Fruit fly (Drosophila melanogaster) whole organism, larva: ENCODE measurements around the gene Caf1-180.
A peak's percentile ranks its signal among the peaks of the same experiment; 100 is the strongest.

ENCODE experiments used
- noc ChIP-seq: fragments of 200-800 bp; sonication (Bioruptor generic); optimal IDR thresholded peaks from 3 replicates; lab custom pipeline; 2019; ENCODE audit warnings: missing biosample characterization, mild to moderate bottlenecking, missing genetic modification characterization, moderate library complexity

Gene Caf1-180

DNA sequence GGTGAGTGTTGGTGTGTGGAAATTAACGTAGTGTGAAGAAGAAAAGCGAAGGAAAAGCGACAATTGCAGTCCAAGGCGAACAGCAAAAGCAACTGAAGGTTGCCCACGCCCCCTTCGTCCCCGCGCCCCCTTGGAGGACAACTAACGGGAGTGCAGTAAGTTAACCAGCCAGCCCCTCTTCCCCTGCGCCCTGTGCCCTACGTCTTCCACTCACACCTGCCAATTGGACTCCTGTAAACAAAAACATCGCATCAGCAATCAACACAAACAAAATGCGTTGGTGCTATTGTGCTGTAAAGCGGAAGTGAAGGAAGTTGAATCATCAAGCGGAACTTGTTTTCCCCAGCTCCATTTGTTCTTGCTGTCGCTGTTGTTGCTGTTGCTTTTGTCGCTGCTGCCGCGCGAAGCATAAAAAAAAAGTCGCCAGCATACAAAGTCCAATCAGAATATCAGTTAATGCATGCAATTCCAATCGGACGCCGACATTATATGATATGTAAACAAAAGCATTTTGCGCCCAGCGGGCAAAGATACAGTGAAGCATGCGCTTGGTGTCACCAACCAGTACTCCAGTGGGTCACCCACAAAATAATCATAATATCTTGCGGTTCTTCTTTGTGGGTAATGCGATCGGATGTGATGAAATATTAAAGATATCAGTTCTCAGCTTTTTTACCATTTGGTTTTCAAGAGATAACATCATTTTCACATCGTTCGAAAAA, 13.5 kb downstream of the Caf1-180 start:
- no peak for TF ChIP-seq noc (tag; lab: Kevin White, UChicago)

dm6 chrX:8591685-8592127, 14.4 kb downstream of the Caf1-180 start, which contains the start of the genes CG12659 and Crag:
CG12659 (minus strand) TSS chrX:8591729.
Crag (plus strand) TSS chrX:8592031.
- no peak for TF ChIP-seq noc (tag; lab: Kevin White, UChicago)

DNA sequence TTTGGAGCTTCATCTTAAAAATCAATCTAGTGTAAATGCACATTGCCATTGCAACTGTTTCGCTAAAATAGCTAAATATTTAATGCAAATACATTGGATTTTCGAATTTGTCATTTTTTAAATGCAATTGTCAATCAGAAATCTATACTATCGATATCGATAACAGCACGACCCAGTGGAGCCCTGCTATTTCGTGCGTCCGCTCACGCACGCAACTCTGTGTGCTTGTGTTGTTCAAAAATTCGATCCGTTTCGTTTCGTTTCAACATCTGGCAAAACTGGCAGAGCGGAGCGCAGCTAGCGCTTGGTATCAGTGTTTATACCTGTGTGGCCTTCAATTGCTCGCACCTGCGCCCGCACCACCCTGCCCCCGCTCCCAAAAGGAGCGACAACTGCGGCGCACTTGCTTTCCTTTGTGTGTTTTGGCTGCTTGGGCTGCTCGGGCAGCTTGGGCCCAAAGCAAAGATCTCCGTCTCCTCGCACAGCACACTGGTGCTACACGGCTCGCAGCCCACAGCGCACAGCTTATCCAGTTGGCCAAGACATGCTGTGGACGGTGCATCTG, 17.4 kb downstream of the Caf1-180 start, which contains the start of gene CG12081:
Gene CG12081 (plus strand): TSS at position 205 of the 565 bp plus-strand sequence.
- TF ChIP-seq noc (tag; lab: Kevin White, UChicago) = no peak

dm6 chrX:8583159-8583558, 22.9 kb downstream of the Caf1-180 start:
- peak; percentile 36 for TF ChIP-seq noc (tag; lab: Kevin White, UChicago)

DNA sequence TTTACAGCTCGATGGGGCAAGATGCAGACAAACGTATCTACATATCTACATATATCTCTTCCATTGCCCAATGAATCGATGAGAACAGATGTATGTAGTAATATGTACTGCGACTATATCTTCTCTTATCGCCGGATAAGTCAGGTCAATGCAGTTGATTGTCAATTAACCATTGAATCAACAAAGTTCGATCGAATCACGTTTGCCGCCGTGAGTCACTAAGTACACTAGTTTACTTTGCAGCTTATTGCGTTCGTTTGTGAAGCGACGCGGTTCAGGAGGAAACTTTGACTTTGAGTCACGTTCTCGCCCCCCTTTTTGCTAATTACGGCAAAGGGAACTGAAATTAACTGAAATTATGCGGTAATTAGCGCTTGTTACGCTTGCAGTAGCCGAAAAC, 25.3 kb downstream of the Caf1-180 start:
- no peak for TF ChIP-seq noc (tag; lab: Kevin White, UChicago)

dm6 chrX:8579875-8580274, 26.2 kb downstream of the Caf1-180 start:
- TF ChIP-seq noc (tag; lab: Kevin White, UChicago) = no peak

DNA sequence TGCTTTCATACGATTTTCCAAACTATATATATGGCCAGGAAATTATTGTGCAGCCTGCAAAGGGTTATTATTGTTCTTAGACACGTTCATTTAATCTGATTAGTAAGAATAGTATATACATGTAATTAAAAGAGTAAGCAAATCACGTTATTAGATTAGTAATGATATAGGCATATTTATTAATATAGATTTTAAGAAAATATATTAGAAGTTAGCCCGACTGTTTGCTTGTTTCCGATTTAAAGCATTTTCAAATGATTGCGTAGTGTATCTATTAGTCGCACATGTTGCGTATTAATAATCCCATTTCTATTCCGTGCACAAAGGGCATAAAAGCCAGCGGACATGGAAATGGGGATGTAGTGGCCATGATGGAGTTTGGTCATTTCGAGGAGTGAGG, 27.0 kb downstream of the Caf1-180 start:
- no peak for TF ChIP-seq noc (tag; lab: Kevin White, UChicago)

DNA sequence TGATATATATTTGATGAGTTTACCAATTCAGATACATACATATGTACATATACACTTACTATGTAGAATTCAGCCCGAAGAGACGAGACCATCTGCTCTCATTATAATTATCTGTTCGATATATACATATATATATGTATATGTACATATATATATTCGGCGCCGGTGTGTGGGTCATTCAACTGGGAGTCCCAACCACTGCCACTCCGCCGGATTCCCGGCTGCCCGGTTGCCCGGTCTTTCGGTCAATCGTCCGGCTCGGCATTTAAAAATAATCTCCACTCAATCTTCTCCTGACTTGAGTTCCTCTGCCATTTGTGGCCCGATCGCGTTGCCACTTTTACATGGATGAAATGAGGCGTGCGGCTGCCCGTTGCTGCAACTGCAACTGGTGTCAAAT, 29.4 kb downstream of the Caf1-180 start:
- TF ChIP-seq noc (tag; lab: Kevin White, UChicago) = no peak

dm6 chrX:8574672-8575350, 31.3 kb downstream of the Caf1-180 start:
- TF ChIP-seq noc (tag; lab: Kevin White, UChicago) = no peak

dm6 chrX:8573744-8574484, 32.2 kb downstream of the Caf1-180 start, which contains the start of gene CG12065:
CG12065 (plus strand) TSS chrX:8574306.
- TF ChIP-seq noc (tag; lab: Kevin White, UChicago) = no peak

- TF ChIP-seq noc (tag; lab: Kevin White, UChicago) = no peak
Observed at dm6 chrX:8572939-8573594, 33.0 kb downstream of the Caf1-180 start, which contains the start of gene spirit. spirit (minus strand) TSS chrX:8573593.

- no peak for TF ChIP-seq noc (tag; lab: Kevin White, UChicago)
Observed at dm6 chrX:8571936-8572335, 34.2 kb downstream of the Caf1-180 start.

dm6 chrX:8570848-8571247, 35.3 kb downstream of the Caf1-180 start, which contains the start of gene CG12111:
CG12111 (minus strand) TSS chrX:8570948.
- TF ChIP-seq noc (tag; lab: Kevin White, UChicago) = no peak

DNA sequence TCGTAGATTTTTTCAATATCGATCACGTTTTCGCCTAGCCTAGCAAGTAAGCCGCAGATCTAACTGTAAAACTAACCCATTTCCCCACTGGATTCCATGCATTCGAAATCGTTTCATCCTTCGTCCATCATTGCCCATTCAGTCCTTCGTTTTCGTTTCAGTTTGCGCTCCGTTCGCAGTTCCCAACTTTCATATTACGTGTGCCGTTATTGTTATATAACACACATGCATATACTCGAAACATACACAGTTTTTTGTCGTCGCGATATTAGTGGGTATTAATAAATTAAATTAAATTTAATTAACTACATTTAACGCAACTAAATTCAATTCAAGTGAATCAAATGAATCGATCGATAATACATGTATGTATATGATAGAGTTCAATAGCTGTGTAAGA, 36.5 kb downstream of the Caf1-180 start:
- TF ChIP-seq noc (tag; lab: Kevin White, UChicago) = no peak

dm6 chrX:8569038-8569437, 37.1 kb downstream of the Caf1-180 start:
- TF ChIP-seq noc (tag; lab: Kevin White, UChicago) = no peak
